Worm (Caenorhabditis elegans): Measurements from ENCODE around the gene T09A5.4.
A peak's percentile ranks its signal among the peaks of the same experiment; 100 is the strongest.

The T09A5.4 gene

ce11 chrII:7864892-7865291 is 18.9 kb downstream of the T09A5.4 start:
- no peak for TF ChIP-seq mab-5 (tag; optimal IDR thresholded peaks at IDR 0.05)

DNA sequence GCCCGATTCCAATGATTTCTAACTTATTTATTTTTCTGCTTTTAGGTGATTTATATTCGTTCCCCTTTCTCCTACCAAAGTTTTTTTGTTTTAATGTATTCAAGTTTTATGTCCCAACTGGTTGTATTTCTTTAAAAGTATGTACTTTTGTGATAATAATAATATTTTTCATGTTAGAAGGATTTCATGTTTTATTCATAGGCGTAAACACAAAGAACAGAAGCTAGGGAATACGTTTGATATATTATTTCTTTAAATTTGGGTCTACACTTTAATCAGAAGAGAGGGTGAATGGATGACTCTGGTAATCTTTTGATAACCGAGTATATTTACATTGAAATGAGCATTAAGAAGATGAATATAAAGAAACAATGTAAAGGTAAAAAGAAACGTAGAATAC is 20.1 kb downstream of the T09A5.4 start:
- TF ChIP-seq snpc-4 (tag; optimal IDR thresholded peaks at IDR 0.05) = no peak
- TF ChIP-seq ces-1 (GFP tag; optimal IDR thresholded peaks at IDR 0.05) = no peak
- TF ChIP-seq unc-120 (tag; optimal IDR thresholded peaks at IDR 0.05; ENCODE audit: poor library complexity, severe bottlenecking) = no peak
- no peak for TF ChIP-seq nhr-237 (tag; optimal IDR thresholded peaks at IDR 0.05)
- no peak for TF ChIP-seq zip-8 (tag; optimal IDR thresholded peaks at IDR 0.05)
- TF ChIP-seq elt-3 (tag; optimal IDR thresholded peaks at IDR 0.05) = no peak
- TF ChIP-seq pha-4 (tag; optimal IDR thresholded peaks at IDR 0.05) = no peak
- no peak for TF ChIP-seq hlh-1 (tag; optimal IDR thresholded peaks at IDR 0.05)
- TF ChIP-seq ceh-39 (tag; optimal IDR thresholded peaks at IDR 0.05) = no peak
- no peak for TF ChIP-seq ham-2 (GFP tag; optimal IDR thresholded peaks at IDR 0.05)
- TF ChIP-seq blmp-1 (tag; optimal IDR thresholded peaks at IDR 0.05) = no peak
- TF ChIP-seq flh-1 (GFP tag; optimal IDR thresholded peaks at IDR 0.05) = no peak
- TF ChIP-seq sem-2 (GFP tag; optimal IDR thresholded peaks at IDR 0.05) = no peak
- no peak for TF ChIP-seq ceh-83 (GFP tag; optimal IDR thresholded peaks at IDR 0.05)
- TF ChIP-seq unc-39 (tag; optimal IDR thresholded peaks at IDR 0.05) = no peak
- TF ChIP-seq nhr-28 (tag; optimal IDR thresholded peaks at IDR 0.05) = no peak
- TF ChIP-seq mep-1 (tag; optimal IDR thresholded peaks at IDR 0.05) = no peak
- TF ChIP-seq ztf-11 (tag; optimal IDR thresholded peaks at IDR 0.05) = no peak

DNA sequence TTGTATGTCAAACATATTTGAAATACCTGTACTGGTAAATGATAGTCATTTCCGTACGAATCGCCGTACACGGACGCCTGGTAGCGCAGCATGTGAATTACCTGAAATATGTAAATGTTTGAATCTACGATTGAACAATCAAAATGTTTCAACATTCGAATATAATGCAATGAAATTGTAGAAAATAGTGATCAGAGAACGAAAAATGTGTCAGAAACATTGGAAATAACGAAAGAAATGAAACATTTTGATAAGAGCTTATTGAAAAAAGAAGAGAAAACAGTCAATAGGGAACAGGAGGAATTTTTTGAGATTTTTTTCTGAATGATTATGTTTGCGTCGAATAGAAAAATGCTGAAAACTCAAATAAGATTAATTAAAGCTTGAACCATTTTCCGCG is 24.1 kb downstream of the T09A5.4 start, which contains the start of gene ztf-17:
Gene ztf-17 (minus strand): TSS at position 101 of the 400 bp plus-strand sequence.
- TF ChIP-seq lin-13 (tag; optimal IDR thresholded peaks at IDR 0.05) = no peak

- TF ChIP-seq nhr-237 (tag; optimal IDR thresholded peaks at IDR 0.05) (no peak), lsy-2 (tag; optimal IDR thresholded peaks at IDR 0.05) (peak; percentile 93), mep-1 (tag; optimal IDR thresholded peaks at IDR 0.05) (peak; percentile 10), hlh-1 (tag; optimal IDR thresholded peaks at IDR 0.05) (peak; percentile 54)
These were observed 24.6 kb downstream of the T09A5.4 start for ce11 chrII:7870632-7871031.

DNA sequence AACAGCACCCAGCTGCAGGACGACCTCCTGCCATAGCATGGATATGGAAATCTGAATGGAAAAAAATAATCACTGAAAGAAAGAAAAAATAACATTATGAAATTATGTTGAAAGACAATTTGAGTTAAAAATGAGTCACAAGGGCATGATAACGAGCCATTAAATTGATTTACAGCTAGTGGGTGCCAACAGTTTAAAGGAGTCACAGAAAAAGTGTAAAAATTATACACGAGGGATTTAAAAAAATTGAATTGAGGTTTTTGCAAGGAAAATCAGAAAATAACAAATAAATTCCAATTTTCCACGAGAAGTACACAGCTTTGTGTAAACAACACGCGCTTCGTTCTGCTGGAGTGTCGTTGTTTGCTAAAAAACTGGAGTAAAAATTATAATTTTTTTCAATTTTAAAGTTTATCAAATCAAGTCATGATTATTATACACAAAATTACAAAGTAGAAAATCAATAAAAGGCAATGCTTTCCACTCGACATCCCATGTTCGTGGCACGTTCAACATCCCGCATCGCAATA is 27.9 kb downstream of the T09A5.4 start, which contains the start of gene T01H3.3:
Gene T01H3.3 (minus strand): TSS at position 51 of the 530 bp plus-strand sequence.
- TF ChIP-seq sem-2 (GFP tag; optimal IDR thresholded peaks at IDR 0.05) = no peak
- TF ChIP-seq lsy-2 (tag; optimal IDR thresholded peaks at IDR 0.05) = peak; percentile 42

- no peak for TF ChIP-seq nhr-28 (tag; optimal IDR thresholded peaks at IDR 0.05)
- TF ChIP-seq nhr-76 (tag; optimal IDR thresholded peaks at IDR 0.05) = no peak
- no peak for TF ChIP-seq unc-120 (tag; optimal IDR thresholded peaks at IDR 0.05; ENCODE audit: poor library complexity, severe bottlenecking)
- no peak for TF ChIP-seq lin-32 (GFP tag; optimal IDR thresholded peaks at IDR 0.05)
- no peak for TF ChIP-seq blmp-1 (tag; optimal IDR thresholded peaks at IDR 0.05)
- no peak for TF ChIP-seq tbx-8 (GFP tag; optimal IDR thresholded peaks at IDR 0.05)
- TF ChIP-seq mab-5 (tag; optimal IDR thresholded peaks at IDR 0.05) = no peak
- no peak for TF ChIP-seq M03D4.4 (tag; optimal IDR thresholded peaks at IDR 0.05)
- TF ChIP-seq elt-3 (tag; optimal IDR thresholded peaks at IDR 0.05) = no peak
- no peak for TF ChIP-seq ces-1 (GFP tag; optimal IDR thresholded peaks at IDR 0.05)
- no peak for TF ChIP-seq unc-62 (GFP tag; optimal IDR thresholded peaks at IDR 0.05)
These were observed 31.9 kb downstream of the T09A5.4 start, which contains the start of gene T01H3.2 for ce11 chrII:7877744-7878468. Gene T01H3.2 (minus strand): TSS chrII:7877994.

ce11 chrII:7879266-7879718 is 33.3 kb downstream of the T09A5.4 start, which contains the start of the genes vha-4 and T01H3.5:
Gene vha-4 (minus strand): TSS chrII:7879316.
Gene T01H3.5 (plus strand): TSS chrII:7879616.
- TF ChIP-seq zip-8 (tag; optimal IDR thresholded peaks at IDR 0.05) (no peak), hlh-1 (tag; optimal IDR thresholded peaks at IDR 0.05) (no peak), sem-2 (GFP tag; optimal IDR thresholded peaks at IDR 0.05) (no peak), tbx-8 (GFP tag; optimal IDR thresholded peaks at IDR 0.05) (no peak), nhr-28 (tag; optimal IDR thresholded peaks at IDR 0.05) (no peak), lin-13 (tag; optimal IDR thresholded peaks at IDR 0.05) (no peak), drap-1 (GFP tag; optimal IDR thresholded peaks at IDR 0.05) (no peak), ceh-43 (GFP tag; optimal IDR thresholded peaks at IDR 0.05) (no peak), sptf-1 (tag; optimal IDR thresholded peaks at IDR 0.05) (no peak), mab-5 (tag; optimal IDR thresholded peaks at IDR 0.05) (no peak)
